Fruit fly (Drosophila melanogaster) whole organism, embryonic: ENCODE measurements around the gene Bet3.

Experiments used
- B-H2 ChIP-seq: fragments of 200-800 bp; sonication (Bioruptor generic); optimal IDR thresholded peaks from 2 replicates; lab custom pipeline; 2018; ENCODE audit warnings: missing biosample characterization, mild to moderate bottlenecking, missing genetic modification characterization
- BEAF-32 ChIP-seq: fragments of 200-800 bp; sonication (Bioruptor generic); optimal IDR thresholded peaks from 3 replicates; lab custom pipeline; 2017; ENCODE audit warnings: missing biosample characterization, missing genetic modification characterization, mild to moderate bottlenecking, moderate library complexity, missing genetic modification reagents
- Blimp-1 ChIP-seq: fragments of 200-800 bp; sonication (Bioruptor generic); optimal IDR thresholded peaks from 3 replicates; lab custom pipeline; 2018; ENCODE audit warnings: missing biosample characterization, missing genetic modification characterization, mild to moderate bottlenecking, moderate library complexity, missing genetic modification reagents
- Bteb2 ChIP-seq: fragments of 200-800 bp; sonication (Bioruptor generic); optimal IDR thresholded peaks from 2 replicates; lab custom pipeline; 2016; ENCODE audit warnings: missing biosample characterization, missing genetic modification characterization
- CG12155 ChIP-seq: fragments of 200-800 bp; sonication (Bioruptor generic); optimal IDR thresholded peaks from 3 replicates; lab custom pipeline; 2016; ENCODE audit warnings: missing biosample characterization, missing genetic modification characterization
- CG12391 ChIP-seq: fragments of 200-800 bp; sonication (Bioruptor generic); optimal IDR thresholded peaks from 3 replicates; lab custom pipeline; 2018; ENCODE audit warnings: missing biosample characterization, mild to moderate bottlenecking, missing genetic modification characterization, moderate library complexity
- CG13123 ChIP-seq: fragments of 200-800 bp; sonication (Bioruptor generic); optimal IDR thresholded peaks from 2 replicates; lab custom pipeline; 2016; ENCODE audit warnings: missing biosample characterization, missing genetic modification characterization
- CG13424 ChIP-seq: fragments of 200-800 bp; sonication (Bioruptor generic); optimal IDR thresholded peaks from 2 replicates; lab custom pipeline; 2019; ENCODE audit warnings: missing biosample characterization, mild to moderate bottlenecking, missing genetic modification characterization, moderate library complexity
- CG14965 ChIP-seq: fragments of 200-800 bp; sonication (Bioruptor generic); optimal IDR thresholded peaks from 2 replicates; lab custom pipeline; 2016; ENCODE audit warnings: missing biosample characterization, missing genetic modification characterization, borderline replicate concordance
- CG15073 ChIP-seq: fragments of 200-800 bp; sonication (Bioruptor generic); optimal IDR thresholded peaks from 2 replicates; lab custom pipeline; 2016; ENCODE audit warnings: missing biosample characterization, missing genetic modification characterization
- CG17612 ChIP-seq: fragments of 200-800 bp; sonication (Bioruptor generic); IDR thresholded peaks from 2 replicates; pipeline ENCODE4 v1.3.6; 2022; ENCODE audit warnings: missing biosample characterization, missing genetic modification characterization
- CG1832 ChIP-seq: fragments of 200-800 bp; sonication (Bioruptor generic); optimal IDR thresholded peaks from 2 replicates; lab custom pipeline; 2017; ENCODE audit warnings: missing biosample characterization, mild to moderate bottlenecking, missing genetic modification characterization, inconsistent platforms
- CG31224 ChIP-seq: fragments of 200-800 bp; sonication (Bioruptor generic); IDR thresholded peaks from 2 replicates; pipeline ENCODE4 v1.3.6; 2022; ENCODE audit warnings: missing biosample characterization, missing genetic modification characterization
- CG43689 ChIP-seq: fragments of 200-800 bp; sonication (Bioruptor generic); IDR thresholded peaks from 2 replicates; pipeline ENCODE4 v1.3.6; 2022; ENCODE audit warnings: missing biosample characterization, missing genetic modification characterization
- CG8290 ChIP-seq, 3 experiments: fragments of 200-800 bp; sonication (Bioruptor generic); optimal IDR thresholded peaks; 2 replicates each; lab custom pipeline; 2016 to 2019; ENCODE audit warnings: missing biosample characterization in 3 of 3, missing genetic modification characterization in 3 of 3, mild to moderate bottlenecking in 2 of 3, moderate library complexity in 1 of 3
- CG9437 ChIP-seq: fragments of 200-800 bp; sonication (Bioruptor generic); optimal IDR thresholded peaks from 2 replicates; lab custom pipeline; 2018; ENCODE audit warnings: missing biosample characterization, mild to moderate bottlenecking, missing genetic modification characterization
- CG9727 ChIP-seq: fragments of 200-800 bp; sonication (Bioruptor generic); optimal IDR thresholded peaks from 3 replicates; lab custom pipeline; 2017; ENCODE audit warnings: missing biosample characterization, mild to moderate bottlenecking, missing genetic modification characterization
- CTCF ChIP-seq: fragments of 200-800 bp; sonication (Bioruptor generic); optimal IDR thresholded peaks from 2 replicates; lab custom pipeline; 2017; ENCODE audit warnings: missing biosample characterization, mild to moderate bottlenecking, missing genetic modification characterization, moderate library complexity
- D19A ChIP-seq: fragments of 200-800 bp; optimal IDR thresholded peaks from 3 replicates; lab custom pipeline; 2019; ENCODE audit warnings: missing biosample characterization, mild to moderate bottlenecking, missing genetic modification characterization, moderate library complexity
- Dfd ChIP-seq, 2 experiments: fragments of >200 bp; optimal IDR thresholded peaks; 2 replicates each; lab custom pipeline; 2017; ENCODE audit warnings: missing biosample characterization in 2 of 2, missing genetic modification characterization in 2 of 2
- Doc2 ChIP-seq: fragments of 200-800 bp; sonication (Bioruptor generic); IDR thresholded peaks from 2 replicates; pipeline ENCODE4 v1.3.6; 2022; ENCODE audit warnings: missing biosample characterization, missing genetic modification characterization
- Dref ChIP-seq: fragments of 200-800 bp; sonication (Bioruptor generic); IDR thresholded peaks from 2 replicates; pipeline ENCODE4 v1.3.6; 2022; ENCODE audit warnings: missing biosample characterization, missing genetic modification characterization
- ERR ChIP-seq: fragments of 200-800 bp; sonication (Bioruptor generic); optimal IDR thresholded peaks from 2 replicates; lab custom pipeline; 2016; ENCODE audit warnings: missing biosample characterization, missing genetic modification characterization
- Eip74EF ChIP-seq, 2 experiments: fragments of 200-800 bp in 1 of 2; fragments of >200 bp in 1 of 2; sonication (Bioruptor generic) in 1 of 2; optimal IDR thresholded peaks; 2 replicates each; lab custom pipeline; 2017 to 2019; ENCODE audit warnings: missing biosample characterization in 2 of 2, missing genetic modification characterization in 2 of 2, mild to moderate bottlenecking in 1 of 2, moderate library complexity in 1 of 2
- Ets97D ChIP-seq: fragments of 200-800 bp; sonication (Bioruptor generic); optimal IDR thresholded peaks from 3 replicates; lab custom pipeline; 2016; ENCODE audit warnings: missing biosample characterization, missing genetic modification characterization
- Fer1 ChIP-seq: fragments of 200-800 bp; sonication (Bioruptor generic); optimal IDR thresholded peaks from 2 replicates; lab custom pipeline; 2017; ENCODE audit warnings: missing biosample characterization, mild to moderate bottlenecking, missing genetic modification characterization
- Jarid2 ChIP-seq: fragments of 200-800 bp; sonication (Bioruptor generic); optimal IDR thresholded peaks from 3 replicates; lab custom pipeline; 2017; ENCODE audit warnings: mild to moderate bottlenecking, missing biosample characterization, missing genetic modification reagents, missing genetic modification characterization
- Mad ChIP-seq: fragments of 200-800 bp; sonication (Bioruptor generic); optimal IDR thresholded peaks from 2 replicates; lab custom pipeline; 2016; ENCODE audit warnings: missing biosample characterization, missing genetic modification characterization
- Mrtf ChIP-seq: fragments of 200-800 bp; sonication (Bioruptor generic); IDR thresholded peaks from 3 replicates; pipeline ENCODE4 v1.3.6; 2022; ENCODE audit warnings: missing biosample characterization, missing genetic modification characterization
- NFAT ChIP-seq: fragments of 200-800 bp; sonication (Bioruptor generic); IDR thresholded peaks from 2 replicates; pipeline ENCODE4 v1.3.6; 2022; ENCODE audit warnings: missing biosample characterization, missing genetic modification characterization
- YL-1 ChIP-seq: fragments of 200-800 bp; sonication (Bioruptor generic); optimal IDR thresholded peaks from 3 replicates; lab custom pipeline; 2017; ENCODE audit warnings: missing biosample characterization, mild to moderate bottlenecking, missing genetic modification characterization
- bbx ChIP-seq: fragments of 200-800 bp; sonication (Bioruptor generic); IDR thresholded peaks from 2 replicates; pipeline ENCODE4 v1.3.6; 2022; ENCODE audit warnings: missing biosample characterization, missing genetic modification characterization; ENCODE audit not compliant: partially characterized antibody
- cas ChIP-seq: fragments of 200-800 bp; sonication (Bioruptor generic); IDR thresholded peaks from 2 replicates; pipeline ENCODE4 v1.3.6; 2022; ENCODE audit warnings: missing biosample characterization, missing genetic modification characterization
- cato ChIP-seq: fragments of 200-800 bp; sonication (Bioruptor generic); optimal IDR thresholded peaks from 2 replicates; lab custom pipeline; 2016; ENCODE audit warnings: missing biosample characterization, missing genetic modification characterization, borderline replicate concordance
- crc ChIP-seq: fragments of 200-800 bp; sonication (Bioruptor generic); optimal IDR thresholded peaks from 2 replicates; lab custom pipeline; 2016; ENCODE audit warnings: missing biosample characterization, missing genetic modification characterization
- dimm ChIP-seq: fragments of 200-800 bp; sonication (Bioruptor generic); IDR thresholded peaks from 2 replicates; pipeline ENCODE4 v1.3.6; 2022; ENCODE audit warnings: missing biosample characterization, missing genetic modification characterization
- dm ChIP-seq: fragments of 200-800 bp; sonication (Bioruptor generic); optimal IDR thresholded peaks from 3 replicates; lab custom pipeline; 2016; ENCODE audit warnings: missing biosample characterization, missing genetic modification characterization
- fru ChIP-seq: fragments of >200 bp; optimal IDR thresholded peaks from 2 replicates; lab custom pipeline; 2017
- gcm2 ChIP-seq: fragments of 200-800 bp; sonication (Bioruptor generic); optimal IDR thresholded peaks from 2 replicates; lab custom pipeline; 2016; ENCODE audit warnings: missing biosample characterization, missing genetic modification characterization
- gro ChIP-seq: fragments of 200-800 bp; sonication (Bioruptor generic); optimal IDR thresholded peaks from 2 replicates; lab custom pipeline; 2016; ENCODE audit warnings: missing biosample characterization, missing genetic modification characterization
- ham ChIP-seq: fragments of 200-800 bp; sonication (Bioruptor generic); IDR thresholded peaks from 2 replicates; pipeline ENCODE4 v1.3.6; 2022; ENCODE audit warnings: missing biosample characterization, missing genetic modification characterization
- kah ChIP-seq: fragments of 200-800 bp; sonication (Bioruptor generic); optimal IDR thresholded peaks from 2 replicates; lab custom pipeline; 2018; ENCODE audit warnings: missing biosample characterization, mild to moderate bottlenecking, missing genetic modification characterization
- klu ChIP-seq: fragments of 200-800 bp; sonication (Bioruptor generic); IDR thresholded peaks from 2 replicates; pipeline ENCODE4 v1.3.6; 2022; ENCODE audit warnings: missing biosample characterization, missing genetic modification characterization
- knrl ChIP-seq: fragments of 200-800 bp; sonication (Bioruptor generic); IDR thresholded peaks from 3 replicates; pipeline ENCODE4 v1.3.6; 2022; ENCODE audit warnings: missing biosample characterization, missing genetic modification characterization; ENCODE audit not compliant: partially characterized antibody
- pita ChIP-seq: fragments of 200-800 bp; sonication (Bioruptor generic); optimal IDR thresholded peaks from 2 replicates; lab custom pipeline; 2017; ENCODE audit warnings: missing biosample characterization, mild to moderate bottlenecking, missing genetic modification characterization
- ranshi ChIP-seq: fragments of 200-800 bp; sonication (Bioruptor generic); IDR thresholded peaks from 2 replicates; pipeline ENCODE4 v1.3.6; 2022; ENCODE audit warnings: missing biosample characterization, missing genetic modification characterization
- sd ChIP-seq: fragments of 200-800 bp; sonication (Bioruptor generic); optimal IDR thresholded peaks from 3 replicates; lab custom pipeline; 2018; ENCODE audit warnings: missing biosample characterization, mild to moderate bottlenecking, missing genetic modification characterization, moderate library complexity
- sima ChIP-seq: fragments of 200-800 bp; sonication (Bioruptor generic); optimal IDR thresholded peaks from 2 replicates; lab custom pipeline; 2016; ENCODE audit warnings: missing biosample characterization, missing genetic modification characterization
- wdn ChIP-seq: fragments of 200-800 bp; sonication (Bioruptor generic); IDR thresholded peaks from 2 replicates; pipeline ENCODE4 v1.3.6; 2022; ENCODE audit warnings: missing biosample characterization, missing genetic modification characterization
- zen2 ChIP-seq: fragments of 200-800 bp; sonication (Bioruptor generic); IDR thresholded peaks from 3 replicates; pipeline ENCODE4 v1.3.6; 2022; ENCODE audit warnings: missing biosample characterization, missing genetic modification characterization; ENCODE audit not compliant: partially characterized antibody

Bet3 gene

dm6 chr3L:9451522-9452118, 9.6 kb upstream of the Bet3 start, which contains the start of the genes CG3448 and ghi (continued):
- no peak for TF ChIP-seq ERR (GFP tag; lab: Kevin White, UChicago)
- TF ChIP-seq CG43689 (GFP tag; lab: Robert Waterston, UW): no peak
- TF ChIP-seq CG15073: no peak
- TF ChIP-seq gcm2 (GFP tag; lab: Kevin White, UChicago): no peak
- TF ChIP-seq pita: no peak
- no peak for TF ChIP-seq wdn (GFP tag; lab: Robert Waterston, UW)
- TF ChIP-seq dm (GFP tag; lab: Kevin White, UChicago): peak; percentile 15
- TF ChIP-seq gro: peak; percentile 41
- TF ChIP-seq CG31224 (GFP tag; lab: Robert Waterston, UW): peak; percentile 40
- TF ChIP-seq B-H2: peak; percentile 45
- TF ChIP-seq CG14965 (GFP tag; lab: Kevin White, UChicago): no peak
- no peak for TF ChIP-seq Dfd (GFP tag; optimal IDR thresholded peaks at IDR 0.05; lab: Kevin White, UChicago)
- peak; percentile 80 for TF ChIP-seq bbx (GFP tag; lab: Robert Waterston, UW)
- no peak for TF ChIP-seq CG17612 (GFP tag; lab: Robert Waterston, UW)
- peak; percentile 57 for TF ChIP-seq CG12391
- TF ChIP-seq YL-1 (GFP tag; lab: Kevin White, UChicago): peak; percentile 63
- TF ChIP-seq CTCF (GFP tag; lab: Kevin White, UChicago): peak; percentile 35
- TF ChIP-seq NFAT (GFP tag; lab: Robert Waterston, UW): peak; percentile 59; the same call in 1 of the 2 replicates
- TF ChIP-seq Mrtf: no peak
- no peak for TF ChIP-seq dimm
- TF ChIP-seq cato: no peak
- peak; percentile 37 for TF ChIP-seq Mad
- TF ChIP-seq Ets97D (GFP tag; lab: Kevin White, UChicago): peak; percentile 63
- no peak for TF ChIP-seq crc (GFP tag; lab: Kevin White, UChicago)
- TF ChIP-seq CG9727 (GFP tag; lab: Kevin White, UChicago): peak; percentile 35
- TF ChIP-seq CG13123 (GFP tag; lab: Kevin White, UChicago): no peak
- peak; percentile 83 for TF ChIP-seq Dref
- no peak; the same call in 2 of the 3 replicates for TF ChIP-seq zen2 (GFP tag; lab: Robert Waterston, UW)
- peak; percentile 1 to 54 for TF ChIP-seq Eip74EF (GFP tag; optimal IDR thresholded peaks at IDR 0.05; lab: Kevin White, UChicago)
- TF ChIP-seq Blimp-1 (GFP tag; lab: Kevin White, UChicago): peak; percentile 65
- TF ChIP-seq CG13424 (tag; lab: Kevin White, UChicago): peak; percentile 61
- no peak for TF ChIP-seq CG9437
- TF ChIP-seq cas: no peak
- TF ChIP-seq sd (tag; lab: Kevin White, UChicago): no peak
- TF ChIP-seq ranshi (GFP tag; lab: Robert Waterston, UW): peak; percentile 43; the same call in 1 of the 2 replicates
- no peak for TF ChIP-seq fru (lab: Kevin White, UChicago)
- peak; percentile 45 for TF ChIP-seq D19A (tag; lab: Kevin White, UChicago)
- TF ChIP-seq kah (GFP tag; lab: Kevin White, UChicago): peak; percentile 32
- no peak for TF ChIP-seq Jarid2 (GFP tag; lab: Kevin White, UChicago)
- peak; percentile 72 for TF ChIP-seq BEAF-32
- peak; percentile 55; the same call in 2 of the 3 replicates for TF ChIP-seq knrl
- peak; percentile 3 for TF ChIP-seq CG8290 (GFP tag; optimal IDR thresholded peaks at IDR 0.05; lab: Kevin White, UChicago)
- peak in 1 of 2 experiments; percentile 65 for TF ChIP-seq CG8290 (tag; optimal IDR thresholded peaks at IDR 0.05; lab: Kevin White, UChicago)
- TF ChIP-seq sima (GFP tag; lab: Kevin White, UChicago): no peak
- TF ChIP-seq klu: no peak
- TF ChIP-seq Bteb2 (GFP tag; lab: Kevin White, UChicago): no peak
- no peak for TF ChIP-seq Doc2 (GFP tag; lab: Robert Waterston, UW)
- TF ChIP-seq CG1832 (GFP tag; lab: Kevin White, UChicago): no peak
- peak; percentile 82 for TF ChIP-seq Fer1 (GFP tag; lab: Kevin White, UChicago)
- TF ChIP-seq CG12155 (GFP tag; lab: Kevin White, UChicago): peak; percentile 57
- no peak for TF ChIP-seq ham (GFP tag; lab: Robert Waterston, UW)
